Fruit fly (Drosophila melanogaster): ENCODE results near the gene Nin.
A peak's percentile ranks its signal among the peaks of the same experiment; 100 is the strongest.

The Nin gene

dm6 chr2L:5259076-5259843 lies 19.1 kb downstream of the Nin start:
- TF ChIP-seq psq (optimal IDR thresholded peaks at IDR 0.05) (no peak), usp (GFP tag; optimal IDR thresholded peaks at IDR 0.05) (no peak), CG8478 (optimal IDR thresholded peaks at IDR 0.05) (no peak), Dll (optimal IDR thresholded peaks at IDR 0.05) (no peak), EcR (GFP tag; optimal IDR thresholded peaks at IDR 0.05) (no peak), pan (optimal IDR thresholded peaks at IDR 0.05) (no peak)

dm6 chr2L:5256036-5256846 lies 22.1 kb downstream of the Nin start:
- TF ChIP-seq Dll (optimal IDR thresholded peaks at IDR 0.05) (no peak), pan (optimal IDR thresholded peaks at IDR 0.05) (no peak), EcR (GFP tag; optimal IDR thresholded peaks at IDR 0.05) (no peak)

- TF ChIP-seq Dll (optimal IDR thresholded peaks at IDR 0.05), result peak; percentile 58
- TF ChIP-seq CG8478 (optimal IDR thresholded peaks at IDR 0.05), result no peak
Measured at dm6 chr2L:5254105-5254711, 24.1 kb downstream of the Nin start.

dm6 chr2L:5252399-5253030 lies 25.8 kb downstream of the Nin start:
- no peak for TF ChIP-seq pan (optimal IDR thresholded peaks at IDR 0.05)
- TF ChIP-seq Dll (optimal IDR thresholded peaks at IDR 0.05), result peak; percentile 72

dm6 chr2L:5251725-5252124 lies 26.6 kb downstream of the Nin start:
- TF ChIP-seq usp (GFP tag; optimal IDR thresholded peaks at IDR 0.05) (no peak), psq (optimal IDR thresholded peaks at IDR 0.05) (no peak), pan (optimal IDR thresholded peaks at IDR 0.05) (no peak), Dll (optimal IDR thresholded peaks at IDR 0.05) (no peak), CG8478 (optimal IDR thresholded peaks at IDR 0.05) (no peak), EcR (GFP tag; optimal IDR thresholded peaks at IDR 0.05) (no peak)

- TF ChIP-seq EcR (GFP tag; optimal IDR thresholded peaks at IDR 0.05) (no peak), usp (GFP tag; optimal IDR thresholded peaks at IDR 0.05) (no peak), Dll (optimal IDR thresholded peaks at IDR 0.05) (no peak), psq (optimal IDR thresholded peaks at IDR 0.05) (no peak), pan (optimal IDR thresholded peaks at IDR 0.05) (no peak), CG8478 (optimal IDR thresholded peaks at IDR 0.05) (no peak)
Measured at dm6 chr2L:5251150-5251549, 27.2 kb downstream of the Nin start.

dm6 chr2L:5249766-5250165 lies 28.6 kb downstream of the Nin start:
- no peak for TF ChIP-seq CG8478 (optimal IDR thresholded peaks at IDR 0.05)
- no peak for TF ChIP-seq Dll (optimal IDR thresholded peaks at IDR 0.05)
- no peak for TF ChIP-seq usp (GFP tag; optimal IDR thresholded peaks at IDR 0.05)
- no peak for TF ChIP-seq psq (optimal IDR thresholded peaks at IDR 0.05)

dm6 chr2L:5248582-5248981 lies 29.8 kb downstream of the Nin start:
- TF ChIP-seq EcR (GFP tag; optimal IDR thresholded peaks at IDR 0.05) (no peak), pan (optimal IDR thresholded peaks at IDR 0.05) (no peak), usp (GFP tag; optimal IDR thresholded peaks at IDR 0.05) (no peak), psq (optimal IDR thresholded peaks at IDR 0.05) (no peak), CG8478 (optimal IDR thresholded peaks at IDR 0.05) (no peak), Dll (optimal IDR thresholded peaks at IDR 0.05) (no peak)

- TF ChIP-seq Dll (optimal IDR thresholded peaks at IDR 0.05) (no peak), EcR (GFP tag; optimal IDR thresholded peaks at IDR 0.05) (no peak), pan (optimal IDR thresholded peaks at IDR 0.05) (no peak), CG8478 (optimal IDR thresholded peaks at IDR 0.05) (no peak), psq (optimal IDR thresholded peaks at IDR 0.05) (no peak), usp (GFP tag; optimal IDR thresholded peaks at IDR 0.05) (no peak)
Measured at dm6 chr2L:5247812-5248211, 30.5 kb downstream of the Nin start.

- TF ChIP-seq pan (optimal IDR thresholded peaks at IDR 0.05) (no peak), EcR (GFP tag; optimal IDR thresholded peaks at IDR 0.05) (no peak), CG8478 (optimal IDR thresholded peaks at IDR 0.05) (no peak), usp (GFP tag; optimal IDR thresholded peaks at IDR 0.05) (no peak), Dll (optimal IDR thresholded peaks at IDR 0.05) (no peak)
Measured at dm6 chr2L:5247384-5247783, 31.0 kb downstream of the Nin start.

dm6 chr2L:5245363-5245892 lies 32.9 kb downstream of the Nin start:
- TF ChIP-seq pan (optimal IDR thresholded peaks at IDR 0.05) (no peak), EcR (GFP tag; optimal IDR thresholded peaks at IDR 0.05) (no peak), CG8478 (optimal IDR thresholded peaks at IDR 0.05) (no peak), usp (GFP tag; optimal IDR thresholded peaks at IDR 0.05) (no peak), psq (optimal IDR thresholded peaks at IDR 0.05) (no peak), Dll (optimal IDR thresholded peaks at IDR 0.05) (no peak)
